Fruit fly (Drosophila melanogaster) S2 (cell line): Measurements from ENCODE around the gene gce.

Experiments used
- CG8478 ChIP-seq: fragments of >200 bp; optimal IDR thresholded peaks from 2 replicates; lab custom pipeline; 2018
- CTCF ChIP-seq, 2 experiments: fragments of >200 bp; optimal IDR thresholded peaks; 2 replicates each; lab custom pipeline; 2018

gce gene

dm6 chrX:15296969-15297816, at the start of gene gce:
gce (plus strand) TSS chrX:15297766.
- no peak for TF ChIP-seq CG8478 (lab: Kevin White, UChicago)
- no peak for TF ChIP-seq CTCF (optimal IDR thresholded peaks at IDR 0.05; lab: Kevin White, UChicago)

- TF ChIP-seq CTCF (optimal IDR thresholded peaks at IDR 0.05; lab: Kevin White, UChicago) (no peak), CG8478 (lab: Kevin White, UChicago) (no peak)
Measured at dm6 chrX:15259295-15259694, 38.3 kb upstream of the gce start.

dm6 chrX:15272305-15272704, 25.3 kb upstream of the gce start, which contains the start of gene CG9106:
CG9106 (minus strand) TSS chrX:15272405.
- TF ChIP-seq CG8478 (lab: Kevin White, UChicago): no peak
- TF ChIP-seq CTCF (optimal IDR thresholded peaks at IDR 0.05; lab: Kevin White, UChicago): no peak

DNA sequence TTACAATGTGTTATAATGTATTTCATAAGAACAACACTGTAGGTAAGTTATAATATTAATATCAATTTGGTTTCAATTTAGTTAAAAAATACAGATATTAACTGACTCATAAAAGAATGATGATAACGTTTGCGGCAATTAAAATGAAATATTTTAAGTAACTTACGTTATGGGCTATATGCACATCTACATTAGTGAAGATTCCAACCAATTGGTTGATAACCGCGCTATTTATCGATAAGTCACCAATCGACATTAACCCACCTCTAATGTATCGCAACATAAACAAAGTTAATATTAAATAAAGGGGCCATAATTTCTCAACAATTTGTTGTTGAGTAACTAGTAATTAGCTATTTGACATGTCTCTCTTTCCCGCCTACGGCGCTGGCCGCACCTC, 4.8 kb upstream of the gce start, which contains the start of gene CG5877:
Gene CG5877, plus strand, starts transcription at position 238 of the 400 bp plus-strand sequence.
- TF ChIP-seq CTCF (optimal IDR thresholded peaks at IDR 0.05; lab: Kevin White, UChicago): peak in 1 of 2 experiments; percentile 31
- no peak for TF ChIP-seq CG8478 (lab: Kevin White, UChicago)

- TF ChIP-seq CTCF (optimal IDR thresholded peaks at IDR 0.05; lab: Kevin White, UChicago) (no peak), CG8478 (lab: Kevin White, UChicago) (no peak)
Measured at dm6 chrX:15297963-15298297, 364 bp downstream of the gce start.

DNA sequence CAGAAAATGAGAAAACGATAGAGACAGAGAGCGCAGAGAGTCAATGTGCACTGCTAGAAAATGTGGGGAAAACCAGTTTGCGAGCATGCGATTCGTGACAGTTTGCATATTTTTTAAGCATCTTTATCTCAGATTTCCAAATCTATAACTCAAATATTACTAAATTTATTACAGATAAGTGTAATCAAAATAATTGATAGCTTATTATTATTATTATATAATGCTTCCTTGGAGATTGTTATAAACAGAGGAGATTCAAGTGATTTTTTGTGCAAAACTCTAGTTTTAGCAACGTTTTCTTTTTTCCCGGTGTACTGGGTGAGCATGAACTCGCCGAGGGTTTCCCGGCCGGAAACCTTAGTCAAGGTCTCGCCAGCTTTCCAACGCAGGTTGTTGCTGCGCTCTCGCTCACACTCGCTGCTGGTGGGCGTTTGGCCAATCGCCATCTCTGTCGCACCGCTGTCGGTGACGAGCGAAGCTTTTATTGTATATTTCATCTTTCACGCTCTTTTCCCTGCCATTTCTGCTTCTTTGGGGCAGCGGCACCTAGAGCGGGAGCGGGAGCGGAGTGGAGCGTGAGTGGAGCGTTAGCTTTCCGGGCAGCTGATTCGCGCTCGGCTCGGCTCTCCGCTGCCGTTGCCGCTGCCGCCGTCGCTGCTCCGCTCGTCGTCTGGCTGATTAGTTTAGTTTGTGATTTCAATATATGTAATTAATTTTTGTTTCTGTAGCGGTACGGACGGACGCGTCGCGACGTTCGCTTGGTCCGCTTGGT, 918 bp downstream of the gce start:
- no peak for TF ChIP-seq CG8478 (lab: Kevin White, UChicago)
- TF ChIP-seq CTCF (optimal IDR thresholded peaks at IDR 0.05; lab: Kevin White, UChicago): no peak

DNA sequence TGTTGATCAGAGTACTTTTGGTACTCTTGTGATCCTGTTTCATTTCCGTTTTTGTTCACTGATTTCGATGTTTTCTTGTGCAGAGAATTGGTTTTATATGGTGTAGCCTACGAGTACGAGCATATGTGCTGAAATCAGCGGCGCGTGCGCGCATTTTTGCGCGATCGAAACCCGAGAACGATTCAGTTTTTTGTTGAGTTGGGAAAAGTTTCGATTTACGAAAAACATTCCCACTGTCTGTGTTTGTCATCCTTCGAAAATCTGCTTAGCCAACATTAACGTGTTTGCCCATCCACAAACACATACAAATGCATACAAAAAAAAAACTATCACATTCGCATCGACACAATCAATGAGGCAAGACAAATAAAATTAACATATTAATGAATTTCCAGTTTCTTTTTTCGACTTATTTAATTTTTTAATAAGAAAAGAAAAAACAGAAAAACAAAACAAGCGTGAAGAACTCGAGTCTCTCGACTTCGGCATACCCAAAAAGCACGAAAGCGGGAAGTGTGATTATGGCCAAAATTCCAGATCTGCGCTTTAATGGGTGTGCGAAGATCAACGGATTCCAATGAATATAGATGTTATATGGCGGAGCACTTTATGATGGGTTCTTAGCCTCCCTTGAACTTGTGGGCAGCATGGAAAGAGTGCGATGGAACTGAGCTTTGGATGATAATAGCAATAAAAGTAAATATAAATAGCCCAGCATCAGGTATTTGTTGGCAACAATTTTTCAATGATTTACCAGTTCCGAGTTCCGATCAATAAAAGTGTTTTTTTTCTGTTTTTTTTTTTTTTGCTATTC, 2.6 kb downstream of the gce start:
- TF ChIP-seq CTCF (optimal IDR thresholded peaks at IDR 0.05; lab: Kevin White, UChicago) (no peak), CG8478 (lab: Kevin White, UChicago) (no peak)

DNA sequence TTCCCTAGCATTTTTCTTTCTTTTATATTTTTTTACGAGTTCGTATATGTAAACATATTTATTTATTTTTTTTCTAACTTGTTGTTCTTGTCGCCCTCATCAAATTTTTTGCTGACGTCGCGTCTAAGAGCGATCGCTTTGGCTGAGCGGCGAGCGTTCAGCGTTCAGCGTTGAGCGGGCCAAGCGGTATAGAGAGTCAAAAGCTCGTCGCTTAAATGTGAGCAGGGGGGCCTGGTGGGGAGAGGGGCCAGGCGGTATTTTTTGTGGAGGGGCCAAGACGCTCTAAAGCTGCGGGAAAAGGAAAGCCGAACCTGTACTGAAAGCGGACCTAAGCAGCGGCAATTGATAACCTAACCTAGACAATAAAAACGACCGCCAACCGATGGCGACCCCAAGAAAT, 3.6 kb downstream of the gce start:
- TF ChIP-seq CTCF (optimal IDR thresholded peaks at IDR 0.05; lab: Kevin White, UChicago) (no peak), CG8478 (lab: Kevin White, UChicago) (no peak)

- TF ChIP-seq CG8478 (lab: Kevin White, UChicago) (no peak), CTCF (optimal IDR thresholded peaks at IDR 0.05; lab: Kevin White, UChicago) (no peak)
Measured at dm6 chrX:15303176-15304115, 5.9 kb downstream of the gce start.

DNA sequence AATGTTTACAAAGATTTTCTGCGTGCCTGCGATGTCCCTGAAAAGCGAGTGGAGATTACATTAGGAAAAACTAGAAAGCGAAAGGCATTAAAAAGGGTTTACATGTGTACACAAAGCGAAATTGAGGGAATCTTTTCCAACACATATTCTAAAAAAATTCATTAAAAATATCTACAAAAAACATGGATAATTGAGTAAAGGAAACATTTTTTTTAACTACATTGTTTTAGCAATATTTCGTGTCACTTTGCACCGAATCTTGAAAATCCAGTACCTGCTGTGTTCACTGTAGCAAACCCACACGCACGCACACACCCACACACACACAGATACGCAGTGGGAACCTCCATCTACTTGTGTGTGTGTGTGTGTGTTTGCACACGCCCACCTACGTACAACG, 6.6 kb downstream of the gce start:
- TF ChIP-seq CG8478 (lab: Kevin White, UChicago) (no peak), CTCF (optimal IDR thresholded peaks at IDR 0.05; lab: Kevin White, UChicago) (no peak)

- TF ChIP-seq CG8478 (lab: Kevin White, UChicago) (no peak), CTCF (optimal IDR thresholded peaks at IDR 0.05; lab: Kevin White, UChicago) (no peak)
Measured at dm6 chrX:15305975-15306909, 8.7 kb downstream of the gce start.

DNA sequence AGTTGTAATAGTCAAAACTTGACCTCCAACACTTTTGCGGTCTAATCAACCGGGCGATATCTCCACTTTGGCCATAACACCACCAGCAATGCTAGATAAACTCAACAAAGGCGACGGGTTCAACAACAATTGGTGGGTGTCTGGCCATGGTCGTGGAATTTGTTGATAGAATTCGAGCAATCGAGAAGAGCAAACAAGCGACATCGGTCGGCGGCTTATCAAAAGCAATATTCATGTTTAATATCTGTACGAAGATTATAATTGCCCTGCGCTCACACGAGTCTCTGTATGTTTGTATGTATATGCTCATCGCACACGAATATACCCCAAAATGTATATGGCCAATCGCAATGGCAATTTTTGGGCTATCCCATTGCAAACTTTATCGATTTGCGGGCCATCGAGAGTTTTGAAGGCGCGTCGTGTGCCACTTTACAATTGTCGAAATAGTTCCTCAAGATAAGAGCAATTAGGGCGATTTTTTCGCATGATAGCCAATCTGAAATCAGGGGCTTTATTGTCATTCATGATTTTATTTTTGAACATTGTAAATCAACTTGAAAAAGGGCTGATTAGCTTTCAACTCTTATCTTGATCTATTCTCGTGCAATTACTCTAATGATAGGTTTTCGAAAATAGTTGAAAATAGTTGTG, 10.0 kb downstream of the gce start:
- TF ChIP-seq CTCF (optimal IDR thresholded peaks at IDR 0.05; lab: Kevin White, UChicago): no peak
- TF ChIP-seq CG8478 (lab: Kevin White, UChicago): no peak
